Worm (Caenorhabditis elegans) whole organism, L3 larva: Measurements from ENCODE around the gene T10B9.14.

Source experiments
- ama-1 ChIP-seq: fragments of 150-350 bp; optimal IDR thresholded peaks from 2 replicates; lab custom pipeline; 2018
- ceh-82 ChIP-seq: fragments of 150-350 bp; optimal IDR thresholded peaks from 2 replicates; lab custom pipeline; 2014; ENCODE audit warnings: missing biosample characterization, missing genetic modification characterization
- egl-27 ChIP-seq: sonication (generic microtip); optimal IDR thresholded peaks from 4 replicates; lab custom pipeline; 2017; ENCODE audit warnings: missing biosample characterization, missing genetic modification reagents, missing genetic modification characterization
- nhr-11 ChIP-seq: fragments of 150-350 bp; optimal IDR thresholded peaks from 2 replicates; lab custom pipeline; 2014; ENCODE audit warnings: missing biosample characterization, missing genetic modification characterization
- nhr-23 ChIP-seq: fragments of 150-350 bp; optimal IDR thresholded peaks from 2 replicates; lab custom pipeline; 2014; ENCODE audit warnings: missing biosample characterization, missing genetic modification reagents, missing genetic modification characterization
- nhr-28 ChIP-seq: fragments of 150-350 bp; optimal IDR thresholded peaks from 2 replicates; lab custom pipeline; 2014; ENCODE audit warnings: missing biosample characterization, missing genetic modification characterization
- skn-1 ChIP-seq: fragments of 150-350 bp; optimal IDR thresholded peaks from 2 replicates; lab custom pipeline; 2014; ENCODE audit warnings: missing biosample characterization, missing genetic modification characterization

- no peak for TF ChIP-seq nhr-23 (tag; lab: Kevin White, UChicago)
- no peak for TF ChIP-seq skn-1 (tag; lab: Kevin White, UChicago)
- no peak for TF ChIP-seq nhr-28 (tag; lab: Kevin White, UChicago)
- no peak for TF ChIP-seq egl-27 (tag; lab: Kevin White, UChicago)
- TF ChIP-seq ama-1 (lab: Kevin White, UChicago) = no peak
- TF ChIP-seq ceh-82 (tag; lab: Kevin White, UChicago) = no peak
- no peak for TF ChIP-seq nhr-11 (tag; lab: Kevin White, UChicago)
Observed at ce11 chrII:9803320-9803719, 21.1 kb upstream of the T10B9.14 start, which contains the start of gene cyp-13A7.
